Worm (Caenorhabditis elegans) whole organism, young adult: ENCODE data around the gene sfxn-1.1.
A peak's percentile ranks its signal among the peaks of the same experiment; 100 is the strongest.

Experiments
- B0035.1 ChIP-seq: sonication (generic microtip); optimal IDR thresholded peaks from 2 replicates; lab custom pipeline; 2016; ENCODE audit warnings: missing genetic modification characterization, mild to moderate bottlenecking, missing compliant biosample characterization, missing genotype, missing genetic modification reagents
- B0261.1 ChIP-seq: sonication (generic microtip); optimal IDR thresholded peaks from 2 replicates; lab custom pipeline; 2016; ENCODE audit warnings: mild to moderate bottlenecking, missing genetic modification characterization, moderate library complexity, missing compliant biosample characterization
- F23B12.7 ChIP-seq: sonication (generic microtip); optimal IDR thresholded peaks from 2 replicates; lab custom pipeline; 2017; ENCODE audit warnings: missing genetic modification characterization, mild to moderate bottlenecking, missing compliant biosample characterization, antibody characterized with exemption, moderate library complexity; ENCODE audit not compliant: insufficient read depth
- F37B4.10 ChIP-seq: fragments of 200-800 bp; sonication (Bioruptor generic); IDR thresholded peaks from 2 replicates; pipeline ENCODE4 v1.3.6; 2022; ENCODE audit warnings: missing genetic modification characterization, missing compliant biosample characterization
- F49E8.2 ChIP-seq: sonication (generic microtip); optimal IDR thresholded peaks from 3 replicates; lab custom pipeline; 2017; ENCODE audit warnings: missing genetic modification characterization, mild to moderate bottlenecking, missing compliant biosample characterization, antibody characterized with exemption, moderate library complexity; ENCODE audit not compliant: insufficient read depth
- F57A8.1 ChIP-seq: fragments of 200-800 bp; sonication (Bioruptor generic); optimal IDR thresholded peaks from 2 replicates; lab custom pipeline; 2018; ENCODE audit warnings: mild to moderate bottlenecking, missing genetic modification characterization, moderate library complexity, missing compliant biosample characterization
- F57C9.4 ChIP-seq: sonication (generic microtip); optimal IDR thresholded peaks from 2 replicates; lab custom pipeline; 2017; ENCODE audit warnings: mild to moderate bottlenecking, missing genetic modification characterization, missing compliant biosample characterization
- Y67H2A.10 ChIP-seq: fragments of 200-800 bp; sonication (Bioruptor generic); conservative IDR thresholded peaks from 2 replicates; pipeline ENCODE4 v1.3.6; 2022; ENCODE audit warnings: missing genetic modification reagents, missing genetic modification characterization, missing compliant biosample characterization
- akir-1 ChIP-seq: fragments of 200-800 bp; sonication (Bioruptor generic); optimal IDR thresholded peaks from 2 replicates; lab custom pipeline; 2018; ENCODE audit warnings: mild to moderate bottlenecking, missing genetic modification characterization, moderate library complexity, missing compliant biosample characterization
- ama-1 ChIP-seq, 3 experiments: fragments of 150-350 bp in 1 of 3; sonication (generic microtip) in 2 of 3; optimal IDR thresholded peaks; 2 replicates each; lab custom pipeline; 2014 to 2018; ENCODE audit warnings: missing biosample characterization in 2 of 3, missing genetic modification characterization in 2 of 3, missing genetic modification reagents in 2 of 3
- aptf-3 ChIP-seq: fragments of 200-800 bp; sonication (Bioruptor generic); IDR thresholded peaks from 2 replicates; pipeline ENCODE4 v1.3.6; 2022; ENCODE audit warnings: missing genetic modification characterization, missing compliant biosample characterization
- atf-7 ChIP-seq: sonication (generic microtip); optimal IDR thresholded peaks from 2 replicates; lab custom pipeline; 2017; ENCODE audit warnings: mild to moderate bottlenecking, missing genetic modification characterization, missing compliant biosample characterization
- attf-6 ChIP-seq: fragments of 200-800 bp; sonication (Bioruptor generic); IDR thresholded peaks from 2 replicates; pipeline ENCODE4 v1.3.6; 2022; ENCODE audit warnings: missing genetic modification reagents, missing genetic modification characterization, missing compliant biosample characterization
- bed-1 ChIP-seq: fragments of 200-800 bp; sonication (Bioruptor generic); IDR thresholded peaks from 2 replicates; pipeline ENCODE4 v1.3.6; 2022; ENCODE audit warnings: missing genetic modification reagents, missing genetic modification characterization, missing compliant biosample characterization
- ccch-3 ChIP-seq: fragments of 200-800 bp; sonication (Bioruptor generic); optimal IDR thresholded peaks from 2 replicates; lab custom pipeline; 2018; ENCODE audit warnings: mild to moderate bottlenecking, missing genetic modification characterization, missing compliant biosample characterization
- ceh-40 ChIP-seq: fragments of 200-800 bp; sonication (Bioruptor generic); IDR thresholded peaks from 2 replicates; pipeline ENCODE4 v1.3.6; 2022; ENCODE audit warnings: missing genetic modification characterization, missing compliant biosample characterization
- die-1 ChIP-seq: sonication (generic microtip); optimal IDR thresholded peaks from 2 replicates; lab custom pipeline; 2016; ENCODE audit warnings: missing genotype, mild to moderate bottlenecking, missing genetic modification characterization, missing compliant biosample characterization
- dox-1 ChIP-seq: fragments of 200-800 bp; sonication (Bioruptor generic); IDR thresholded peaks from 2 replicates; pipeline ENCODE4 v1.3.6; 2022; ENCODE audit warnings: missing genetic modification reagents, missing genetic modification characterization, missing compliant biosample characterization
- egl-18 ChIP-seq: fragments of 200-800 bp; sonication (Bioruptor generic); IDR thresholded peaks from 2 replicates; pipeline ENCODE4 v1.3.6; 2022; ENCODE audit warnings: missing genetic modification reagents, missing genetic modification characterization, missing compliant biosample characterization
- egrh-3 ChIP-seq: fragments of 200-800 bp; sonication (Bioruptor generic); IDR thresholded peaks from 2 replicates; pipeline ENCODE4 v1.3.6; 2022; ENCODE audit warnings: missing genetic modification reagents, missing genetic modification characterization, missing compliant biosample characterization
- ekl-4 ChIP-seq: fragments of 200-800 bp; sonication (Bioruptor generic); IDR thresholded peaks from 2 replicates; pipeline ENCODE4 v1.3.6; 2022; ENCODE audit warnings: missing genetic modification reagents, missing genetic modification characterization, missing compliant biosample characterization
- ets-4 ChIP-seq: fragments of 200-800 bp; sonication (Bioruptor generic); optimal IDR thresholded peaks from 2 replicates; lab custom pipeline; 2018; ENCODE audit warnings: mild to moderate bottlenecking, missing genetic modification characterization, missing compliant biosample characterization
- let-526 ChIP-seq: fragments of 200-800 bp; sonication (Bioruptor generic); IDR thresholded peaks from 2 replicates; pipeline ENCODE4 v1.3.6; 2022; ENCODE audit warnings: missing genetic modification reagents, missing genetic modification characterization, missing compliant biosample characterization
- let-607 ChIP-seq, 2 experiments: fragments of 200-800 bp in 1 of 2; sonication (Bioruptor generic) in 1 of 2; sonication (generic microtip) in 1 of 2; optimal IDR thresholded peaks; 2 replicates each; lab custom pipeline; 2016 to 2018; ENCODE audit warnings: mild to moderate bottlenecking in 2 of 2, missing compliant biosample characterization in 2 of 2, missing genetic modification characterization in 2 of 2, moderate library complexity in 2 of 2, missing genotype in 1 of 2
- lin-40 ChIP-seq: sonication (generic microtip); optimal IDR thresholded peaks from 2 replicates; lab custom pipeline; 2016; ENCODE audit warnings: missing genetic modification characterization, mild to moderate bottlenecking, missing compliant biosample characterization, missing genotype, missing genetic modification reagents
- lsl-1 ChIP-seq: fragments of 200-800 bp; sonication (Bioruptor generic); optimal IDR thresholded peaks from 2 replicates; lab custom pipeline; 2018; ENCODE audit warnings: mild to moderate bottlenecking, missing genetic modification characterization, moderate library complexity, missing compliant biosample characterization
- madf-6 ChIP-seq: fragments of 200-800 bp; sonication (Bioruptor generic); IDR thresholded peaks from 2 replicates; pipeline ENCODE4 v1.3.6; 2022; ENCODE audit warnings: missing genetic modification reagents, missing genetic modification characterization, missing compliant biosample characterization
- mcd-1 ChIP-seq: fragments of 200-800 bp; sonication (Bioruptor generic); IDR thresholded peaks from 2 replicates; pipeline ENCODE4 v1.3.6; 2022; ENCODE audit warnings: missing genetic modification reagents, missing genetic modification characterization, missing compliant biosample characterization
- nfyb-1 ChIP-seq: fragments of 200-800 bp; sonication (Bioruptor generic); IDR thresholded peaks from 2 replicates; pipeline ENCODE4 v1.3.6; 2022; ENCODE audit warnings: missing genetic modification reagents, missing genetic modification characterization, missing compliant biosample characterization
- nhr-80 ChIP-seq: sonication (generic microtip); optimal IDR thresholded peaks from 2 replicates; lab custom pipeline; 2016; ENCODE audit warnings: missing genetic modification characterization, missing compliant biosample characterization
- nhr-90 ChIP-seq: sonication (generic microtip); optimal IDR thresholded peaks from 2 replicates; lab custom pipeline; 2016; ENCODE audit warnings: missing genotype, mild to moderate bottlenecking, missing genetic modification characterization, missing compliant biosample characterization
- rcor-1 ChIP-seq: fragments of 200-800 bp; sonication (Bioruptor generic); IDR thresholded peaks from 2 replicates; pipeline ENCODE4 v1.3.6; 2022; ENCODE audit warnings: missing genetic modification reagents, missing genetic modification characterization, missing compliant biosample characterization
- rec-8 ChIP-seq, 2 experiments: sonication (generic microtip); optimal IDR thresholded peaks; 2 replicates each; lab custom pipeline; 2016; ENCODE audit warnings: mild to moderate bottlenecking in 2 of 2, missing genetic modification characterization in 2 of 2, missing genetic modification reagents in 2 of 2, missing genotype in 2 of 2, missing biosample characterization in 1 of 2, missing compliant biosample characterization in 1 of 2, moderate library complexity in 1 of 2
- snpc-1.1 ChIP-seq: sonication (generic microtip); optimal IDR thresholded peaks from 2 replicates; lab custom pipeline; 2017; ENCODE audit warnings: missing genetic modification characterization, mild to moderate bottlenecking, missing compliant biosample characterization, antibody characterized with exemption, moderate library complexity, missing genotype, missing genetic modification reagents; ENCODE audit not compliant: insufficient read depth
- snpc-4 ChIP-seq, 5 experiments: fragments of 150-350 bp in 1 of 5; sonication (generic microtip) in 4 of 5; optimal IDR thresholded peaks; 2 replicates each; lab custom pipeline; 2014 to 2018; ENCODE audit warnings: missing genetic modification characterization in 5 of 5, missing biosample characterization in 3 of 5, antibody characterized with exemption in 2 of 5, mild to moderate bottlenecking in 2 of 5, missing compliant biosample characterization in 2 of 5, missing genotype in 2 of 5, moderate library complexity in 2 of 5, missing genetic modification reagents in 1 of 5
- unc-62 ChIP-seq: fragments of 150-350 bp; optimal IDR thresholded peaks from 2 replicates; lab custom pipeline; 2014; ENCODE audit warnings: missing biosample characterization, missing genetic modification reagents, missing genetic modification characterization
- zfh-2 ChIP-seq: fragments of 200-800 bp; sonication (Bioruptor generic); conservative IDR thresholded peaks from 2 replicates; pipeline ENCODE4 v1.3.6; 2022; ENCODE audit warnings: missing genetic modification reagents, missing genetic modification characterization, missing compliant biosample characterization
- zim-3 ChIP-seq: sonication (generic microtip); optimal IDR thresholded peaks from 2 replicates; lab custom pipeline; 2017; ENCODE audit warnings: mild to moderate bottlenecking, missing genetic modification characterization, moderate library complexity, missing compliant biosample characterization
- ztf-26 ChIP-seq: sonication (generic microtip); optimal IDR thresholded peaks from 2 replicates; lab custom pipeline; 2017; ENCODE audit warnings: missing genetic modification characterization, missing compliant biosample characterization
- ztf-28 ChIP-seq: fragments of 200-800 bp; sonication (Bioruptor generic); IDR thresholded peaks from 2 replicates; pipeline ENCODE4 v1.3.6; 2022; ENCODE audit warnings: missing genetic modification reagents, missing genetic modification characterization, missing compliant biosample characterization
- ztf-6 ChIP-seq: fragments of 200-800 bp; sonication (Bioruptor generic); IDR thresholded peaks from 2 replicates; pipeline ENCODE4 v1.3.6; 2022; ENCODE audit warnings: missing genetic modification reagents, missing genetic modification characterization, missing compliant biosample characterization

Gene sfxn-1.1

DNA sequence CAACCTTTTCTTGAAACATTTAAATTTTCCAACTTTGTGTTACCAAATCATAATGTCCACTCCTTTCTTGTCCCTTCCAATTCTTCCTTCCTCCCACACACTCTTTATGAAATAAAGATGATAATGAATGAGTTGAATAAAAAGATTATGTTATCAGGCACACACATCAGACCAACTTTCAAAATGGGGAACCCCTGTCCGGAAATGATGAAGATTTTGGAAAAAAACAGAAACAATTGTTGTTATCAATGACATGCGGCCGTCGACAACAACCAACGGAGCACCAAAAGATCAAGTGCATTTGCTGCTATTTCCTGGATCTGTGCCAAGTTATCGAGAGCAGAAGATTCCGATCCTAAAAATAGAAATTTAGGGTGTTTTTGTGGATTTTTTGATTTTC, 35.3 kb downstream of the sfxn-1.1 start:
- TF ChIP-seq dox-1 (no peak), let-526 (GFP tag; lab: Robert Waterston, UW) (no peak), attf-6 (no peak), snpc-1.1 (tag; lab: Kevin White, UChicago) (no peak), nfyb-1 (GFP tag; lab: Robert Waterston, UW) (no peak), ama-1 (optimal IDR thresholded peaks at IDR 0.05; lab: Kevin White, UChicago) (no peak), ama-1 (GFP tag; optimal IDR thresholded peaks at IDR 0.05; lab: Kevin White, UChicago) (no peak), rcor-1 (GFP tag; lab: Robert Waterston, UW) (no peak), atf-7 (no peak), zfh-2 (GFP tag; lab: Robert Waterston, UW) (no peak), let-607 (tag; optimal IDR thresholded peaks at IDR 0.05; lab: Kevin White, UChicago) (no peak), akir-1 (GFP tag; lab: Kevin White, UChicago) (no peak), ztf-6 (GFP tag; lab: Robert Waterston, UW) (no peak), aptf-3 (GFP tag; lab: Robert Waterston, UW) (no peak), ccch-3 (GFP tag; lab: Kevin White, UChicago) (no peak), rec-8 (tag; optimal IDR thresholded peaks at IDR 0.05; lab: Kevin White, UChicago) (no peak)

DNA sequence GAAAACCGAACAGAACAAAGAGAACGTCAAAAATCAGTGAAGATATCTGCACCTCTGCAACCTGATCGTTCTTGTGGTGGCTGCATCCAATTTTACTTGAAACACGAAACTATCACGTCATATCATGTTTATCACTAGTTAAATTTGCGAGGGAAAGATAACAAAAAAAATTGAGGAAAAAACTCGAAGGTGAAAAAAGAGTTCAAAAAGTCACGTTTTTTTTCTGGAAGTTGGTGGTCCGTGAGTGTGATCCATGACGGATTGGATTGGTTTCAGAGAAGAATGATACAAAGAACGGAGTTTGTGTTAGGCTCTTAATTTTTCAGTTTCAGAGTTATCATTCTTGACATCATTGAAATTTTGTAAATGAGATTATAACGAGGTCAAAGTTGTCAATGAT, 36.2 kb downstream of the sfxn-1.1 start:
- TF ChIP-seq nhr-90 (no peak), lin-40 (tag; lab: Kevin White, UChicago) (no peak), atf-7 (peak; percentile 29), nhr-80 (tag; lab: Kevin White, UChicago) (peak; percentile 16)
- TF ChIP-seq, all 124 proteins: peak for 2

DNA sequence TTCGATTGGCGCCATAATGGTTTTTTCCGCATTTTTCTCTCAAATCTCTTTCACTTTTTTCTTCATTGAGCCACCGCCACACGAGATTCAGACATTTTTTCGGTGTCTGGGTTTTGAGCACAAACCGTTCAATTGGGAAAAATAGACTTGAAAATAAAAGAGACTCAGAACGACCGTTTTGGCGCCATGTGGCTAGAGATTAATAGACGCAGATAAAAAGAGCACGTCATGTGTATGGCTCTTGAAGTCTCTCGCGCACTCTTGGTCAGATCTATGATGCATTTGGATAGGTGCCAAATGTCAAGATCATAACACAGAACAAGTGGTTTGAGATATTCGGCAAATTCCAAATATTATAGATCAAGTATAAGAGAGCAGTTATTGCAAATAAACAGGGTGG, 37.3 kb downstream of the sfxn-1.1 start:
- TF ChIP-seq nhr-90 (no peak), mcd-1 (no peak), F57C9.4 (no peak), egl-18 (GFP tag; lab: Robert Waterston, UW) (no peak), B0261.1 (tag; lab: Kevin White, UChicago) (no peak), bed-1 (GFP tag; lab: Robert Waterston, UW) (no peak)

ce11 chrII:9480006-9480405, 38.7 kb downstream of the sfxn-1.1 start, which contains the start of gene T19H5.7:
T19H5.7 (minus strand) TSS chrII:9480106.
- no peak for TF ChIP-seq egl-18 (GFP tag; lab: Robert Waterston, UW)
- no peak for TF ChIP-seq ztf-26
- TF ChIP-seq unc-62 (GFP tag; lab: Kevin White, UChicago) = no peak
- TF ChIP-seq Y67H2A.10 = no peak
- TF ChIP-seq B0035.1 (tag; lab: Kevin White, UChicago) = no peak
- TF ChIP-seq lsl-1 (GFP tag; lab: Kevin White, UChicago) = no peak
- no peak for TF ChIP-seq ekl-4
- no peak for TF ChIP-seq egrh-3

- no peak for TF ChIP-seq snpc-1.1 (tag; lab: Kevin White, UChicago)
- TF ChIP-seq ceh-40 (GFP tag; lab: Robert Waterston, UW) = no peak
- no peak for TF ChIP-seq F37B4.10
- TF ChIP-seq ztf-28 (GFP tag; lab: Robert Waterston, UW) = no peak
- no peak for TF ChIP-seq Y67H2A.10
- TF ChIP-seq ccch-3 (GFP tag; lab: Kevin White, UChicago) = no peak
- TF ChIP-seq F23B12.7 = no peak
- no peak for TF ChIP-seq madf-6 (GFP tag; lab: Robert Waterston, UW)
- TF ChIP-seq F57A8.1 (GFP tag; lab: Kevin White, UChicago) = no peak
- TF ChIP-seq die-1 (tag; lab: Kevin White, UChicago) = no peak
- TF ChIP-seq zim-3 = no peak
- no peak for TF ChIP-seq F49E8.2 (tag; lab: Kevin White, UChicago)
- TF ChIP-seq ekl-4 = no peak
- TF ChIP-seq ets-4 (GFP tag; lab: Kevin White, UChicago) = no peak
- no peak for TF ChIP-seq snpc-4 (GFP tag; optimal IDR thresholded peaks at IDR 0.05; lab: Kevin White, UChicago)
- TF ChIP-seq snpc-4 (tag; optimal IDR thresholded peaks at IDR 0.05; lab: Kevin White, UChicago) = no peak
- TF ChIP-seq, all 124 proteins: peak for 0
Measured at ce11 chrII:9477567-9477966, 41.1 kb downstream of the sfxn-1.1 start, which contains the start of gene chil-27. chil-27 (plus strand) TSS chrII:9477867.
